Fruit fly (Drosophila melanogaster): ENCODE data around the gene Droj2.
A peak's percentile ranks its signal among the peaks of the same experiment; 100 is the strongest.

Droj2 gene

dm6 chr3R:13369348-13369747, 12.6 kb upstream of the Droj2 start, which contains the start of gene CheA87a:
Gene CheA87a (plus strand): TSS chr3R:13369648.
- no peak for TF ChIP-seq CG9948 (tag; optimal IDR thresholded peaks at IDR 0.05)
- no peak for TF ChIP-seq CG34367 (tag; optimal IDR thresholded peaks at IDR 0.05)
- no peak for TF ChIP-seq CG8159 (tag; optimal IDR thresholded peaks at IDR 0.05)
- TF ChIP-seq Ets98B (GFP tag; IDR thresholded peaks at IDR 0.05), result no peak
- TF ChIP-seq CG8301 (tag; optimal IDR thresholded peaks at IDR 0.05), result no peak
- no peak for TF ChIP-seq CG13204 (GFP tag; optimal IDR thresholded peaks at IDR 0.05)

- TF ChIP-seq Pif1A (GFP tag; optimal IDR thresholded peaks at IDR 0.05), result no peak
- no peak for TF ChIP-seq D1 (tag; optimal IDR thresholded peaks at IDR 0.05)
- TF ChIP-seq CG8301 (tag; optimal IDR thresholded peaks at IDR 0.05), result no peak
- peak; percentile 57 for TF ChIP-seq Snoo (tag; optimal IDR thresholded peaks at IDR 0.05)
- TF ChIP-seq CG15710 (tag; optimal IDR thresholded peaks at IDR 0.05), result peak; percentile 23
- TF ChIP-seq CG17806 (tag; optimal IDR thresholded peaks at IDR 0.05), result peak; percentile 24
- TF ChIP-seq CG8159 (tag; optimal IDR thresholded peaks at IDR 0.05), result peak; percentile 28
Measured at dm6 chr3R:13371840-13372680, 9.8 kb upstream of the Droj2 start, which contains the start of the genes Lip3 and CG34309. Gene Lip3 (minus strand): TSS chr3R:13371904. Gene CG34309 (plus strand): TSS chr3R:13372630.

- TF ChIP-seq Snoo (tag; optimal IDR thresholded peaks at IDR 0.05) (no peak), rn (GFP tag; IDR thresholded peaks at IDR 0.05) (no peak), CG8159 (tag; optimal IDR thresholded peaks at IDR 0.05) (peak; percentile 45), CG34367 (tag; optimal IDR thresholded peaks at IDR 0.05) (no peak), CG15710 (tag; optimal IDR thresholded peaks at IDR 0.05) (no peak), CG8301 (tag; optimal IDR thresholded peaks at IDR 0.05) (no peak), CG9948 (tag; optimal IDR thresholded peaks at IDR 0.05) (no peak), CG13204 (GFP tag; optimal IDR thresholded peaks at IDR 0.05) (no peak), CG4496 (GFP tag; IDR thresholded peaks at IDR 0.05) (0 out of 3 replicates have a peak, but pooled peaks have one; percentile 31), D1 (tag; optimal IDR thresholded peaks at IDR 0.05) (no peak), Ets98B (GFP tag; IDR thresholded peaks at IDR 0.05) (no peak), EcR (GFP tag; optimal IDR thresholded peaks at IDR 0.05) (no peak), Pif1A (GFP tag; optimal IDR thresholded peaks at IDR 0.05) (no peak), CG32121 (GFP tag; IDR thresholded peaks at IDR 0.05) (no peak), CG12605 (GFP tag; IDR thresholded peaks at IDR 0.05) (no peak), CG17806 (tag; optimal IDR thresholded peaks at IDR 0.05) (no peak), gl (tag; optimal IDR thresholded peaks at IDR 0.05) (no peak), CG14655 (GFP tag; optimal IDR thresholded peaks at IDR 0.05) (peak; percentile 22), fd96Ca (GFP tag; IDR thresholded peaks at IDR 0.05) (no peak), Pif1B (GFP tag; optimal IDR thresholded peaks at IDR 0.05) (no peak), CG10348 (GFP tag; IDR thresholded peaks at IDR 0.05) (no peak)
Measured at dm6 chr3R:13374913-13375312, 7.0 kb upstream of the Droj2 start.

dm6 chr3R:13379675-13380074, 2.2 kb upstream of the Droj2 start, which contains the start of the genes CG9813 and CG8870:
Gene CG9813 (minus strand): TSS chr3R:13379775.
Gene CG8870 (plus strand): TSS chr3R:13379842.
- TF ChIP-seq CG9948 (tag; optimal IDR thresholded peaks at IDR 0.05) (no peak), D1 (tag; optimal IDR thresholded peaks at IDR 0.05) (no peak), CG4496 (GFP tag; IDR thresholded peaks at IDR 0.05) (no peak), CG15710 (tag; optimal IDR thresholded peaks at IDR 0.05) (no peak), CG8301 (tag; optimal IDR thresholded peaks at IDR 0.05) (no peak)

- TF ChIP-seq Pif1A (GFP tag; optimal IDR thresholded peaks at IDR 0.05), result no peak
- peak; percentile 1 for TF ChIP-seq gl (tag; optimal IDR thresholded peaks at IDR 0.05)
- TF ChIP-seq rn (GFP tag; IDR thresholded peaks at IDR 0.05), result no peak
- TF ChIP-seq Snoo (tag; optimal IDR thresholded peaks at IDR 0.05), result no peak
- 0 out of 3 replicates have a peak, but pooled peaks have one; percentile 27 for TF ChIP-seq CG4496 (GFP tag; IDR thresholded peaks at IDR 0.05)
- TF ChIP-seq CG8159 (tag; optimal IDR thresholded peaks at IDR 0.05), result no peak
- TF ChIP-seq CG17806 (tag; optimal IDR thresholded peaks at IDR 0.05), result no peak
- TF ChIP-seq CG34367 (tag; optimal IDR thresholded peaks at IDR 0.05), result no peak
- no peak for TF ChIP-seq D1 (tag; optimal IDR thresholded peaks at IDR 0.05)
- TF ChIP-seq EcR (GFP tag; optimal IDR thresholded peaks at IDR 0.05), result peak; percentile 6
- no peak for TF ChIP-seq CG9948 (tag; optimal IDR thresholded peaks at IDR 0.05)
- TF ChIP-seq fd96Ca (GFP tag; IDR thresholded peaks at IDR 0.05), result no peak; the same call in 2 of the 3 replicates
- no peak for TF ChIP-seq CG12605 (GFP tag; IDR thresholded peaks at IDR 0.05)
- no peak; the same call in 1 of the 2 replicates for TF ChIP-seq Ets98B (GFP tag; IDR thresholded peaks at IDR 0.05)
- TF ChIP-seq CG13204 (GFP tag; optimal IDR thresholded peaks at IDR 0.05), result no peak
- no peak for TF ChIP-seq CG8301 (tag; optimal IDR thresholded peaks at IDR 0.05)
- TF ChIP-seq CG15710 (tag; optimal IDR thresholded peaks at IDR 0.05), result peak; percentile 8
- TF ChIP-seq CG32121 (GFP tag; IDR thresholded peaks at IDR 0.05), result no peak
- no peak for TF ChIP-seq CG14655 (GFP tag; optimal IDR thresholded peaks at IDR 0.05)
- TF ChIP-seq Pif1B (GFP tag; optimal IDR thresholded peaks at IDR 0.05), result no peak
Measured at dm6 chr3R:13382656-13383142, 793 bp downstream of the Droj2 start.

- TF ChIP-seq CG4496 (GFP tag; IDR thresholded peaks at IDR 0.05), result no peak
- TF ChIP-seq CG32121 (GFP tag; IDR thresholded peaks at IDR 0.05), result no peak
- no peak for TF ChIP-seq CG15710 (tag; optimal IDR thresholded peaks at IDR 0.05)
- TF ChIP-seq CG34367 (tag; optimal IDR thresholded peaks at IDR 0.05), result no peak
- no peak for TF ChIP-seq D1 (tag; optimal IDR thresholded peaks at IDR 0.05)
- no peak for TF ChIP-seq rn (GFP tag; IDR thresholded peaks at IDR 0.05)
- no peak for TF ChIP-seq CG13204 (GFP tag; optimal IDR thresholded peaks at IDR 0.05)
- no peak for TF ChIP-seq CG14655 (GFP tag; optimal IDR thresholded peaks at IDR 0.05)
- TF ChIP-seq CG8159 (tag; optimal IDR thresholded peaks at IDR 0.05), result no peak
Measured at dm6 chr3R:13385105-13385504, 3.2 kb downstream of the Droj2 start.

Data from whole organism, pupa.